Worm (Caenorhabditis elegans): ENCODE measurements around the gene F14F3.5.

- TF ChIP-seq snpc-4 (tag; optimal IDR thresholded peaks at IDR 0.05) (no peak), unc-62 (GFP tag; optimal IDR thresholded peaks at IDR 0.05) (no peak), nhr-28 (tag; optimal IDR thresholded peaks at IDR 0.05) (no peak), R02D3.7 (tag; optimal IDR thresholded peaks at IDR 0.05) (no peak), ama-1 (optimal IDR thresholded peaks at IDR 0.05) (no peak), ceh-82 (tag; optimal IDR thresholded peaks at IDR 0.05) (no peak), nhr-25 (tag; optimal IDR thresholded peaks at IDR 0.05) (no peak), lin-39 (tag; optimal IDR thresholded peaks at IDR 0.05) (no peak), ZK546.5 (tag; optimal IDR thresholded peaks at IDR 0.05) (no peak), nhr-43 (tag; optimal IDR thresholded peaks at IDR 0.05; ENCODE audit: poor library complexity, severe bottlenecking) (no peak)
Observed at ce11 chrX:10520185-10520584, 8.8 kb downstream of the F14F3.5 start.
